Worm (Caenorhabditis elegans): ENCODE data around the gene F59A7.11.

- TF ChIP-seq hpl-2 (GFP tag; optimal IDR thresholded peaks at IDR 0.05): no peak
- no peak for TF ChIP-seq aly-2 (tag; optimal IDR thresholded peaks at IDR 0.05)
- no peak for TF ChIP-seq efl-1 (optimal IDR thresholded peaks at IDR 0.05)
- no peak for TF ChIP-seq efl-1 (GFP tag; optimal IDR thresholded peaks at IDR 0.05 in 1 of 2)
- no peak for TF ChIP-seq nhr-77 (tag; optimal IDR thresholded peaks at IDR 0.05)
- TF ChIP-seq C34B4.2 (tag; optimal IDR thresholded peaks at IDR 0.05): no peak
- TF ChIP-seq lin-15B (tag; optimal IDR thresholded peaks at IDR 0.05): no peak
- no peak for TF ChIP-seq nhr-76 (tag; optimal IDR thresholded peaks at IDR 0.05)
- TF ChIP-seq ces-1 (GFP tag; optimal IDR thresholded peaks at IDR 0.05): no peak
Observed at ce11 chrV:1986954-1987353, 26.8 kb downstream of the F59A7.11 start, which contains the start of gene T08B1.1.

Data from whole organism, L1 larva.